Fruit fly (Drosophila melanogaster) whole organism, embryonic: ENCODE measurements around the gene CG43350.

Experiments used
- Atf-2 ChIP-seq: fragments of 200-800 bp; sonication (Bioruptor generic); optimal IDR thresholded peaks from 2 replicates; lab custom pipeline; 2016; ENCODE audit warnings: missing biosample characterization, missing genetic modification characterization
- B-H1 ChIP-seq: fragments of 200-800 bp; sonication (Bioruptor generic); IDR thresholded peaks from 3 replicates; pipeline ENCODE4 v1.3.6; 2022; ENCODE audit warnings: missing biosample characterization, missing genetic modification characterization
- CG17612 ChIP-seq: fragments of 200-800 bp; sonication (Bioruptor generic); IDR thresholded peaks from 2 replicates; pipeline ENCODE4 v1.3.6; 2022; ENCODE audit warnings: missing biosample characterization, missing genetic modification characterization
- CG17829 ChIP-seq: fragments of 200-800 bp; optimal IDR thresholded peaks from 2 replicates; lab custom pipeline; 2019; ENCODE audit warnings: missing biosample characterization, mild to moderate bottlenecking, missing genetic modification characterization, moderate library complexity
- CG30020 ChIP-seq: fragments of 200-800 bp; optimal IDR thresholded peaks from 2 replicates; lab custom pipeline; 2019; ENCODE audit warnings: missing biosample characterization, mild to moderate bottlenecking, missing genetic modification characterization, moderate library complexity
- CG33213 ChIP-seq: fragments of 200-800 bp; sonication (Bioruptor generic); optimal IDR thresholded peaks from 3 replicates; lab custom pipeline; 2016; ENCODE audit warnings: missing biosample characterization, missing genetic modification characterization
- CG3726 ChIP-seq: fragments of 200-800 bp; sonication (Bioruptor generic); IDR thresholded peaks from 3 replicates; pipeline ENCODE4, ENCODE4 v1.3.6; 2022; ENCODE audit warnings: missing biosample characterization, missing genetic modification characterization
- CG4360 ChIP-seq: fragments of 200-800 bp; sonication (Bioruptor generic); IDR thresholded peaks from 2 replicates; pipeline ENCODE4 v1.3.6; 2022; ENCODE audit warnings: missing biosample characterization, missing genetic modification characterization
- CG43689 ChIP-seq: fragments of 200-800 bp; sonication (Bioruptor generic); IDR thresholded peaks from 2 replicates; pipeline ENCODE4 v1.3.6; 2022; ENCODE audit warnings: missing biosample characterization, missing genetic modification characterization
- CG4730 ChIP-seq: fragments of 200-800 bp; sonication (Bioruptor generic); IDR thresholded peaks from 2 replicates; pipeline ENCODE4 v1.3.6; 2022; ENCODE audit warnings: missing biosample characterization, missing genetic modification characterization
- CG6254 ChIP-seq: fragments of 200-800 bp; sonication (Bioruptor generic); optimal IDR thresholded peaks from 3 replicates; lab custom pipeline; 2017; ENCODE audit warnings: mild to moderate bottlenecking, missing biosample characterization, missing genetic modification reagents, missing genetic modification characterization
- CG7357 ChIP-seq: fragments of 200-800 bp; sonication (Bioruptor generic); IDR thresholded peaks from 3 replicates; pipeline ENCODE4 v1.3.6; 2022; ENCODE audit warnings: missing biosample characterization, missing genetic modification characterization
- CG9797 ChIP-seq: fragments of 200-800 bp; sonication (Bioruptor generic); optimal IDR thresholded peaks from 3 replicates; lab custom pipeline; 2018; ENCODE audit warnings: missing biosample characterization, mild to moderate bottlenecking, missing genetic modification characterization
- CG9876 ChIP-seq: fragments of 200-800 bp; sonication (Bioruptor generic); optimal IDR thresholded peaks from 2 replicates; lab custom pipeline; 2016; ENCODE audit warnings: missing biosample characterization, missing genetic modification characterization
- Dp ChIP-seq: fragments of 200-800 bp; sonication (Bioruptor generic); optimal IDR thresholded peaks from 2 replicates; lab custom pipeline; 2018; ENCODE audit warnings: missing biosample characterization, mild to moderate bottlenecking, missing genetic modification characterization, moderate library complexity
- Dref ChIP-seq: fragments of 200-800 bp; sonication (Bioruptor generic); IDR thresholded peaks from 2 replicates; pipeline ENCODE4 v1.3.6; 2022; ENCODE audit warnings: missing biosample characterization, missing genetic modification characterization
- E2f2 ChIP-seq: fragments of 200-800 bp; sonication (Bioruptor generic); IDR thresholded peaks from 2 replicates; pipeline ENCODE4 v1.3.6; 2022; ENCODE audit warnings: missing biosample characterization, missing genetic modification characterization
- HHEX ChIP-seq: fragments of 200-800 bp; sonication (Bioruptor generic); optimal IDR thresholded peaks from 3 replicates; lab custom pipeline; 2017; ENCODE audit warnings: missing biosample characterization, mild to moderate bottlenecking, missing genetic modification characterization, missing genetic modification reagents
- HLH4C ChIP-seq: fragments of 200-800 bp; sonication (Bioruptor generic); IDR thresholded peaks from 3 replicates; pipeline ENCODE4 v1.3.6; 2022; ENCODE audit warnings: missing biosample characterization, missing genetic modification characterization; ENCODE audit not compliant: partially characterized antibody
- HmgD ChIP-seq: fragments of 200-800 bp; sonication (Bioruptor generic); optimal IDR thresholded peaks from 3 replicates; lab custom pipeline; 2016; ENCODE audit warnings: missing biosample characterization, missing genetic modification characterization
- Hsf ChIP-seq: fragments of 200-800 bp; sonication (Bioruptor generic); optimal IDR thresholded peaks from 3 replicates; lab custom pipeline; 2016; ENCODE audit warnings: missing biosample characterization, missing genetic modification characterization
- Nf-YB ChIP-seq: fragments of 200-800 bp; sonication (Bioruptor generic); optimal IDR thresholded peaks from 3 replicates; lab custom pipeline; 2019; ENCODE audit warnings: missing biosample characterization, mild to moderate bottlenecking, missing genetic modification characterization, moderate library complexity
- PHDP ChIP-seq: fragments of 200-800 bp; sonication (Bioruptor generic); optimal IDR thresholded peaks from 3 replicates; lab custom pipeline; 2018; ENCODE audit warnings: missing biosample characterization, mild to moderate bottlenecking, missing genetic modification characterization, moderate library complexity
- Poxn ChIP-seq: fragments of 200-800 bp; sonication (Bioruptor generic); IDR thresholded peaks from 2 replicates; pipeline ENCODE4 v1.3.6; 2022; ENCODE audit warnings: missing biosample characterization, missing genetic modification characterization
- Side ChIP-seq: fragments of 200-800 bp; sonication (Bioruptor generic); optimal IDR thresholded peaks from 2 replicates; lab custom pipeline; 2016; ENCODE audit warnings: missing biosample characterization, missing genetic modification characterization
- Ssrp ChIP-seq: fragments of 200-800 bp; sonication (Bioruptor generic); optimal IDR thresholded peaks from 2 replicates; lab custom pipeline; 2018; ENCODE audit warnings: missing biosample characterization, mild to moderate bottlenecking, missing genetic modification characterization, moderate library complexity
- Usf ChIP-seq: fragments of 200-800 bp; sonication (Bioruptor generic); optimal IDR thresholded peaks from 2 replicates; lab custom pipeline; 2017; ENCODE audit warnings: missing genotype, missing biosample characterization, missing genetic modification characterization
- Vsx1 ChIP-seq: fragments of 200-800 bp; sonication (Bioruptor generic); optimal IDR thresholded peaks from 2 replicates; lab custom pipeline; 2017; ENCODE audit warnings: missing biosample characterization, mild to moderate bottlenecking, missing genetic modification characterization, missing genetic modification reagents
- Xrp1 ChIP-seq: fragments of 200-800 bp; sonication (Bioruptor generic); IDR thresholded peaks from 2 replicates; pipeline ENCODE4 v1.3.6; 2022; ENCODE audit warnings: missing biosample characterization, missing genetic modification characterization
- aop ChIP-seq: fragments of 200-800 bp; sonication (Bioruptor generic); IDR thresholded peaks from 2 replicates; pipeline ENCODE4 v1.3.6; 2022; ENCODE audit warnings: missing biosample characterization, missing genetic modification characterization
- az2 ChIP-seq: fragments of 200-800 bp; sonication (Bioruptor generic); optimal IDR thresholded peaks from 3 replicates; lab custom pipeline; 2016; ENCODE audit warnings: missing biosample characterization, missing genetic modification characterization
- bbx ChIP-seq: fragments of 200-800 bp; sonication (Bioruptor generic); IDR thresholded peaks from 2 replicates; pipeline ENCODE4 v1.3.6; 2022; ENCODE audit warnings: missing biosample characterization, missing genetic modification characterization; ENCODE audit not compliant: partially characterized antibody
- bigmax ChIP-seq: fragments of 200-800 bp; sonication (Bioruptor generic); optimal IDR thresholded peaks from 2 replicates; lab custom pipeline; 2018; ENCODE audit warnings: missing biosample characterization, mild to moderate bottlenecking, missing genetic modification characterization
- crol ChIP-seq: fragments of 200-800 bp; sonication (Bioruptor generic); IDR thresholded peaks from 2 replicates; pipeline ENCODE4 v1.3.6; 2022; ENCODE audit warnings: missing biosample characterization, missing genetic modification characterization
- ems ChIP-seq: fragments of 200-800 bp; sonication (Bioruptor generic); optimal IDR thresholded peaks from 3 replicates; lab custom pipeline; 2016; ENCODE audit warnings: missing biosample characterization, missing genetic modification characterization
- ftz-f1 ChIP-seq: fragments of 200-800 bp; sonication (Bioruptor generic); optimal IDR thresholded peaks from 2 replicates; lab custom pipeline; 2016; ENCODE audit warnings: missing biosample characterization, missing genetic modification characterization
- jing ChIP-seq: fragments of 200-800 bp; sonication (Bioruptor generic); optimal IDR thresholded peaks from 2 replicates; lab custom pipeline; 2018; ENCODE audit warnings: missing biosample characterization, mild to moderate bottlenecking, missing genetic modification characterization
- jumu ChIP-seq: fragments of 200-800 bp; sonication (Bioruptor generic); optimal IDR thresholded peaks from 3 replicates; lab custom pipeline; 2016; ENCODE audit warnings: missing biosample characterization, missing genetic modification characterization
- kah ChIP-seq: fragments of 200-800 bp; sonication (Bioruptor generic); optimal IDR thresholded peaks from 2 replicates; lab custom pipeline; 2018; ENCODE audit warnings: missing biosample characterization, mild to moderate bottlenecking, missing genetic modification characterization
- lab ChIP-seq: fragments of 200-800 bp; sonication (Bioruptor generic); optimal IDR thresholded peaks from 3 replicates; lab custom pipeline; 2017; ENCODE audit warnings: missing biosample characterization, missing genetic modification characterization, mild to moderate bottlenecking, moderate library complexity, missing genetic modification reagents
- lmd ChIP-seq: fragments of 200-800 bp; sonication (Bioruptor generic); IDR thresholded peaks from 2 replicates; pipeline ENCODE4 v1.3.6; 2022; ENCODE audit warnings: missing biosample characterization, missing genetic modification characterization
- lov ChIP-seq, 2 experiments: fragments of 200-800 bp in 1 of 2; fragments of >200 bp in 1 of 2; sonication (Bioruptor generic) in 1 of 2; IDR thresholded peaks in 1 of 2; optimal IDR thresholded peaks in 1 of 2; 2 replicates in 1 of 2; 3 replicates in 1 of 2; pipeline versions ENCODE4 v1.3.6 to Lab custom; 2017 to 2022; ENCODE audit warnings: missing biosample characterization in 1 of 2, missing genetic modification characterization in 1 of 2
- oc ChIP-seq: fragments of 200-800 bp; sonication (Bioruptor generic); optimal IDR thresholded peaks from 2 replicates; lab custom pipeline; 2018; ENCODE audit warnings: missing biosample characterization, mild to moderate bottlenecking, missing genetic modification characterization, moderate library complexity
- odd ChIP-seq: fragments of 200-800 bp; sonication (Bioruptor generic); optimal IDR thresholded peaks from 2 replicates; lab custom pipeline; 2017; ENCODE audit warnings: missing biosample characterization, mild to moderate bottlenecking, missing genetic modification characterization
- pzg ChIP-seq: fragments of 200-800 bp; sonication (Bioruptor generic); optimal IDR thresholded peaks from 3 replicates; lab custom pipeline; 2018; ENCODE audit warnings: missing biosample characterization, mild to moderate bottlenecking, missing genetic modification characterization, moderate library complexity
- shn ChIP-seq: fragments of 200-800 bp; sonication (Bioruptor generic); optimal IDR thresholded peaks from 3 replicates; lab custom pipeline; 2016; ENCODE audit warnings: missing biosample characterization, missing genetic modification characterization
- sim ChIP-seq: fragments of 200-800 bp; sonication (Bioruptor generic); IDR thresholded peaks from 2 replicates; pipeline ENCODE4 v1.3.6; 2022; ENCODE audit warnings: missing biosample characterization, missing genetic modification characterization
- tgo ChIP-seq: fragments of 200-800 bp; sonication (Bioruptor generic); IDR thresholded peaks from 3 replicates; pipeline ENCODE4 v1.3.6; 2022; ENCODE audit warnings: missing biosample characterization, missing genetic modification characterization
- toy ChIP-seq: fragments of 200-800 bp; sonication (Bioruptor generic); IDR thresholded peaks from 2 replicates; pipeline ENCODE4 v1.3.6; 2022; ENCODE audit warnings: missing biosample characterization, missing genetic modification characterization
- ttk ChIP-seq: fragments of 200-800 bp; sonication (Bioruptor generic); IDR thresholded peaks from 2 replicates; pipeline ENCODE4 v2.1.2; 2022; ENCODE audit warnings: missing biosample characterization, missing genetic modification characterization
- twi ChIP-seq: fragments of 200-800 bp; optimal IDR thresholded peaks from 2 replicates; lab custom pipeline; 2019; ENCODE audit warnings: missing biosample characterization, mild to moderate bottlenecking, missing genetic modification characterization, moderate library complexity
- wor ChIP-seq: fragments of 200-800 bp; sonication (Bioruptor generic); IDR thresholded peaks from 2 replicates; pipeline ENCODE4 v1.3.6; 2022; ENCODE audit warnings: missing biosample characterization, missing genetic modification characterization

CG43350 gene

dm6 chr2L:9330628-9331027 lies 18.7 kb upstream of the CG43350 start, which contains the start of gene Cks30A (continued):
- no peak for TF ChIP-seq Hsf (GFP tag; lab: Kevin White, UChicago)
- no peak for TF ChIP-seq aop (GFP tag; lab: Robert Waterston, UW)
- TF ChIP-seq CG43689: no peak
- TF ChIP-seq HLH4C (GFP tag; lab: Robert Waterston, UW): 0 out of 3 replicates have a peak, but pooled peaks have one; percentile 38
- TF ChIP-seq kah (GFP tag; lab: Kevin White, UChicago): no peak
- no peak for TF ChIP-seq CG9876
- TF ChIP-seq jing (GFP tag; lab: Kevin White, UChicago): no peak
- TF ChIP-seq CG4360 (GFP tag; lab: Robert Waterston, UW): no peak
- TF ChIP-seq odd (GFP tag; lab: Kevin White, UChicago): no peak
- no peak for TF ChIP-seq lab (GFP tag; lab: Kevin White, UChicago)
- TF ChIP-seq Atf-2: no peak
- no peak for TF ChIP-seq wor (GFP tag; lab: Robert Waterston, UW)
- no peak for TF ChIP-seq CG7357 (GFP tag; lab: Robert Waterston, UW)
- peak; percentile 20 for TF ChIP-seq jumu (GFP tag; lab: Kevin White, UChicago)
- no peak for TF ChIP-seq CG6254 (GFP tag; lab: Kevin White, UChicago)
- no peak for TF ChIP-seq crol
- TF ChIP-seq Dp (GFP tag; lab: Kevin White, UChicago): peak; percentile 100
- TF ChIP-seq B-H1 (GFP tag; lab: Robert Waterston, UW): no peak
- TF ChIP-seq Xrp1 (GFP tag; lab: Robert Waterston, UW): no peak
- TF ChIP-seq Poxn (GFP tag; lab: Robert Waterston, UW): no peak
- no peak for TF ChIP-seq Vsx1 (GFP tag; lab: Kevin White, UChicago)
- no peak for TF ChIP-seq toy (GFP tag; lab: Robert Waterston, UW)
- no peak for TF ChIP-seq CG30020 (tag; lab: Kevin White, UChicago)
- TF ChIP-seq PHDP (tag; lab: Kevin White, UChicago): no peak
- TF ChIP-seq Ssrp (tag; lab: Kevin White, UChicago): no peak
- TF ChIP-seq CG4730 (GFP tag; lab: Robert Waterston, UW): no peak
- no peak for TF ChIP-seq Side (GFP tag; lab: Kevin White, UChicago)
- TF ChIP-seq ems (GFP tag; lab: Kevin White, UChicago): no peak
- no peak for TF ChIP-seq bigmax (GFP tag; lab: Kevin White, UChicago)
- no peak for TF ChIP-seq lmd (GFP tag; lab: Robert Waterston, UW)
- peak; percentile 58 for TF ChIP-seq CG33213
- no peak for TF ChIP-seq shn (GFP tag; lab: Kevin White, UChicago)
- TF ChIP-seq HHEX (GFP tag; lab: Kevin White, UChicago): no peak
- no peak for TF ChIP-seq Nf-YB (GFP tag; lab: Kevin White, UChicago)
- peak; percentile 96 for TF ChIP-seq pzg
- no peak; the same call in 1 of the 2 replicates for TF ChIP-seq bbx
- no peak for TF ChIP-seq az2 (GFP tag; lab: Kevin White, UChicago)
- TF ChIP-seq ftz-f1: no peak
- TF ChIP-seq lov (optimal IDR thresholded peaks at IDR 0.05; lab: Kevin White, UChicago): no peak
- no peak for TF ChIP-seq lov (GFP tag; IDR thresholded peaks at IDR 0.05; lab: Robert Waterston, UW)
- no peak for TF ChIP-seq CG17612 (GFP tag; lab: Robert Waterston, UW)
- no peak for TF ChIP-seq twi (tag; lab: Kevin White, UChicago)
- TF ChIP-seq oc (tag; lab: Kevin White, UChicago): no peak
- TF ChIP-seq sim: no peak
- TF ChIP-seq HmgD (GFP tag; lab: Kevin White, UChicago): peak; percentile 75
- peak; percentile 52 for TF ChIP-seq Dref (GFP tag; lab: Robert Waterston, UW)
- TF ChIP-seq CG17829 (tag; lab: Kevin White, UChicago): no peak
- TF ChIP-seq Usf (GFP tag; lab: Kevin White, UChicago): no peak
- TF ChIP-seq tgo (GFP tag; lab: Robert Waterston, UW): no peak
- peak; percentile 95 for TF ChIP-seq CG9797 (GFP tag; lab: Kevin White, UChicago)
- TF ChIP-seq E2f2 (GFP tag; lab: Robert Waterston, UW): peak; percentile 100
- TF ChIP-seq ttk: no peak
- no peak for TF ChIP-seq CG3726 (GFP tag; lab: Robert Waterston, UW)
